ENCODE assay signal across 2 fruit fly cellular contexts in genomic region chr3L:4966749-4967148, dm6.
A peak's percentile ranks its signal among the peaks of the same experiment; 100 is the strongest.
TF ChIP-seq lines count a peak whose summit lies in the region.

No protein-coding gene starts in this region.

- no peak for TF ChIP-seq CTCF in whole organism, embryonic (GFP tag; optimal IDR thresholded peaks at IDR 0.05; lab: Kevin White, UChicago)

TF ChIP-seq in whole organism, embryonic, 481 proteins besides CTCF, POLR2A, EP300 and RAD21:
- TF ChIP-seq CG9609 (GFP tag; optimal IDR thresholded peaks at IDR 0.05; lab: Kevin White, UChicago) (no peak), Fer1 (GFP tag; optimal IDR thresholded peaks at IDR 0.05; lab: Kevin White, UChicago) (peak; percentile 29), gem (tag; optimal IDR thresholded peaks at IDR 0.05; lab: Kevin White, UChicago) (peak; percentile 43), sna (GFP tag; IDR thresholded peaks at IDR 0.05; lab: Robert Waterston, UW; ENCODE audit: partially characterized antibody) (no peak), row (GFP tag; IDR thresholded peaks at IDR 0.05; lab: Robert Waterston, UW) (0 out of 3 replicates have a peak, but pooled peaks have one; percentile 7), CoRest (tag; optimal IDR thresholded peaks at IDR 0.05; lab: Kevin White, UChicago) (peak; percentile 16), CG11504 (tag; optimal IDR thresholded peaks at IDR 0.05; lab: Kevin White, UChicago) (peak; percentile 46), Hmr (GFP tag; optimal IDR thresholded peaks at IDR 0.05; lab: Kevin White, UChicago) (peak; percentile 18), CG32532 (GFP tag; IDR thresholded peaks at IDR 0.05; lab: Robert Waterston, UW) (no peak), Hr51 (GFP tag; optimal IDR thresholded peaks at IDR 0.05; lab: Kevin White, UChicago) (peak in 1 of 2 experiments; percentile 44), HLH54F (GFP tag; optimal IDR thresholded peaks at IDR 0.05; lab: Kevin White, UChicago) (no peak), lab (GFP tag; optimal IDR thresholded peaks at IDR 0.05; lab: Kevin White, UChicago) (peak; percentile 9), HLH4C (GFP tag; IDR thresholded peaks at IDR 0.05; lab: Robert Waterston, UW; ENCODE audit: partially characterized antibody) (no peak), Stat92E (GFP tag; optimal IDR thresholded peaks at IDR 0.05; lab: Kevin White, UChicago) (no peak), CG8924 (tag; optimal IDR thresholded peaks at IDR 0.05; lab: Kevin White, UChicago) (peak; percentile 17), CG15269 (tag; optimal IDR thresholded peaks at IDR 0.05; lab: Kevin White, UChicago) (peak; percentile 37), Meics (GFP tag; optimal IDR thresholded peaks at IDR 0.05; lab: Kevin White, UChicago) (peak; percentile 3), grau (tag; optimal IDR thresholded peaks at IDR 0.05; lab: Kevin White, UChicago) (peak; percentile 47), CG7839 (tag; optimal IDR thresholded peaks at IDR 0.05; lab: Kevin White, UChicago) (peak; percentile 43), nmo (GFP tag; optimal IDR thresholded peaks at IDR 0.05; lab: Kevin White, UChicago) (peak; percentile 17), nerfin-1 (tag; optimal IDR thresholded peaks at IDR 0.05; lab: Kevin White, UChicago) (no peak), CG13424 (tag; optimal IDR thresholded peaks at IDR 0.05; lab: Kevin White, UChicago) (peak; percentile 10), CG2678 (tag; optimal IDR thresholded peaks at IDR 0.05; lab: Kevin White, UChicago) (peak; percentile 54), bsh (GFP tag; optimal IDR thresholded peaks at IDR 0.05; lab: Kevin White, UChicago) (no peak), D19A (tag; optimal IDR thresholded peaks at IDR 0.05; lab: Kevin White, UChicago) (peak; percentile 89), CG18599 (GFP tag; optimal IDR thresholded peaks at IDR 0.05; lab: Kevin White, UChicago) (peak; percentile 21), CG7556 (GFP tag; optimal IDR thresholded peaks at IDR 0.05; lab: Kevin White, UChicago) (peak; percentile 29), H15 (GFP tag; IDR thresholded peaks at IDR 0.05; lab: Robert Waterston, UW) (no peak), Sox102F (GFP tag; optimal IDR thresholded peaks at IDR 0.05; lab: Kevin White, UChicago) (peak; percentile 6), Sox100B (GFP tag; optimal IDR thresholded peaks at IDR 0.05; lab: Kevin White, UChicago) (peak; percentile 10), dmrt99B (tag; optimal IDR thresholded peaks at IDR 0.05; lab: Kevin White, UChicago) (peak; percentile 28), so (GFP tag; IDR thresholded peaks at IDR 0.05; lab: Robert Waterston, UW) (no peak), Oli (tag; optimal IDR thresholded peaks at IDR 0.05; lab: Kevin White, UChicago) (peak; percentile 2), CG17361 (GFP tag; IDR thresholded peaks at IDR 0.05; lab: Robert Waterston, UW) (0 out of 3 replicates have a peak, but pooled peaks have one; percentile 9)

TF ChIP-seq in whole organism, prepupa, 60 proteins besides CTCF, POLR2A, EP300 and RAD21:
- TF ChIP-seq svp (GFP tag; lab: Kevin White, UChicago) (peak; percentile 41), Hr4 (GFP tag; optimal IDR thresholded peaks at IDR 0.05; lab: Kevin White, UChicago) (no peak)

Comparison
In these comparisons a context has a peak if more than half of its experiments do, and no peak if none do; other contexts are left out.
1. Of the 7 proteins assayed by ChIP-seq in both whole organism, embryonic and whole organism, prepupa: peak only in whole organism, embryonic: Sox102F; only in whole organism, prepupa: none; in both: none; in neither: 6.